Fruit fly (Drosophila melanogaster): ENCODE data around the gene ebd2.
A peak's percentile ranks its signal among the peaks of the same experiment; 100 is the strongest.

The ebd2 gene

DNA sequence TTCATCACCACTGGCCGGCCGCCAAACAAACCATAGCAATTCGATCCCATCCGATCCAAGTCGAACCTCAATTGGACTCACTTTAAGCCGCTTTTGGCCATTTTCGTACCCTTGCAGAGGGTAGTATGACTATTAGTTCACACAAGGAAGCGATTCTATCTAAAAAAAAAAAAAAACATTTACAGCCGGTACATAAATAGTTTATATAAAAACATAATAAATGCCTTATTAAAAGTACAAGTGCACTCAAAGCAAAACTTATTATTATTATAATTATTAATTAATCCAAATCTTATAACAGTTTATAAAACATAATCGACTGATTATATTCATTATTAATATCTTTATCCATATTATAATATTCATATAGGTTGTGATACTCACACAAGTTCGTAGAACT is 7.3 kb upstream of the ebd2 start, which contains the start of gene CG12971:
TSS of gene CG12971 (minus strand) at position 101 of the 400 bp plus-strand sequence.
- no peak for TF ChIP-seq CG8478 (optimal IDR thresholded peaks at IDR 0.05)
- TF ChIP-seq CTCF (optimal IDR thresholded peaks at IDR 0.05): no peak

DNA sequence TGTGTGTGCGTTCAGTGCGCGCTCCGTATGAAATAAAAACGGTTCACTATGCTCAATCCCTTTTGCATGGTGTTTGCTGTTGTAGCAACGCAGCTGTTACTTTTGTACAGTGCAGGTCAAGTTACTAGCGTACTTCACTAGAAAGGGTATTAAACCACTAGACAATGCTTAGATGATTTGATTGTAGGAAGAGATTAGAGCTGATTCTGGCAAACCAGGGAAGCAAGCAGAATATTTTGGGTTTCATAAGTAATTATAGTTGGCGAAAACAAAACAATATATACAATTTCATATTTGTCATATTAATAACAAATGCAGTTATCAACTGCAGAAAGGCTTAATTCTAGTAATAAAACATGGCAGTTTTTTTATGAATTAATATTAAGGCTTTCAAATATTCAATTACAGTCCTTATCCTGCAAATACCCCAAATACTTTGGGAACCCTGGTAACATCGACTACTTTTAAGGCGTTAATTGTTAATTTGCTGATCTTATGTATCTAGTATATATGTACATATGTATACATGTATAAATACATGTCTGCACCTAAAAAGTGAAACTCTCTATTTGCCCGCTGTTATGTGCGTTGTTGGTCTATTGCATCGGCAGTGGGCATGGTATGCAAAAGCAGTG is 1.8 kb downstream of the ebd2 start:
- no peak for TF ChIP-seq CG8478 (optimal IDR thresholded peaks at IDR 0.05)
- no peak for TF ChIP-seq CTCF (optimal IDR thresholded peaks at IDR 0.05)

DNA sequence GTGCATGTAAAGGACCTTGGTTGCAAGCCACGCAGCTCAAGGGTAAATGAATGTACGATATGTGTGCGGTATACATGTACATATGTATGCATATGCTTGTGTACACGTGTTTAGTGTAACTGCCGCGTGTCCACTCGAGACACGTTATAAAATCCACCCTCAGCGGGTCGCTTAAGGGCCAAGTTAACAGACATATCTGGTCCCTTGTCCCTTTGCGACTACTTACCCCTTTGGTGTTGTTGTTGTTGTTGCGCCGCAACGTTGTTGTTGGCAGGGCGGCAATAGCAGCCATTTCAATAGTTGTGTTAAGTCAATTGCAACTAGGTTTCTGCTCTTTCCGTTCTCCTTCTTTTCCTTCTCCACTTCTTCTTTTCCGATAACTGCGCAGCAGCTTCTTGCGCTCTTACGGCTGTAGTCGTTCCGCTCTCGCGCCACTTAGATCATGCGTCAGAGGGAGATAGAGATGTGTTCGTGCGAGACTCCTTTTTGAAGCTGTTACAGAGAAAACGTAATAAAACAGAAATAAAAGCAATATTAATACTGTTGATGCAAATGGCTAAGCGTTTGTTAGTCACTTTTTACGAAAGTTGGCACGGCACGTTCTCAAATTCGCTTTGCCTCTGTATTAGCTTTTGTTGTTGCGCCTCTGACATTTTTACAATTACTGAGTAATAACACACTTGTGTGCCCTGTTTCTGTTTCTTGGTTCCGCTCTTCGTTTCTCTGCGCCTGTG is 2.5 kb downstream of the ebd2 start:
- TF ChIP-seq CTCF (optimal IDR thresholded peaks at IDR 0.05) (no peak), CG8478 (optimal IDR thresholded peaks at IDR 0.05) (no peak)

- TF ChIP-seq CG8478 (optimal IDR thresholded peaks at IDR 0.05): no peak
- TF ChIP-seq CTCF (optimal IDR thresholded peaks at IDR 0.05): no peak
Observed at dm6 chr3L:21343254-21344083, 5.6 kb downstream of the ebd2 start, which contains the start of the genes Tbc1d8-9 and CG32436. Tbc1d8-9 (minus strand) TSS chr3L:21343716. CG32436 (plus strand) TSS chr3L:21344033.

dm6 chr3L:21342592-21342991 is 6.5 kb downstream of the ebd2 start:
- TF ChIP-seq CG8478 (optimal IDR thresholded peaks at IDR 0.05): no peak
- TF ChIP-seq CTCF (optimal IDR thresholded peaks at IDR 0.05): no peak

DNA sequence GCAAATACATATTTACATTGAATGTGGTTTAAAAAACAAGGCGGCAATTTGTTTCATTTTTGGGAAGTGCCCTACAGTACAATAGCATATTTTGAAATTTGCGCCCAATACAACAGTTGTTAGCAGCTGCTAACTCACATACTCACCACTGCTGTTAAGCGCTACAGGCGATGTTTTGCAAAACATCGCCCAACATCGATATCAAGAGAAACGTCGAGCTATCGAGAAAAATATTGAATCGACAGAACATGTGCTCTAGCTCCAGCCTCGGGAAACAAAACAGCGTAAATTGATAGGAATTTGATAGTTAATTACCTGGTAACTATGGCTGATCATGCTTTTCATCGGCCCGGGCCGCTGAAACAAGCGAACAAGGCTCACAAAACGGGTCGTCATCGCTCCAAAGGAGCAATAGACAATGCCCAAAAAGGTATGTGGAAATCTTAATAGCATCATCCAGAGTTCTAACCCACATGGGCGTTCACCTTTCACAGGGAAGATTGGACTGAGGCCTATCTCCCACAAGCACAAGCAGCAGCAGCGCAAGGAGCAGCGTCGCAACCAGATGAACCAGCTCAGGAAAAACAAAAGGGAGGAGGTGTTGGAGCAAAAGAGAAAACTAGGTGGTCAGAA is 14.0 kb downstream of the ebd2 start, which contains the start of gene Tsr1:
TSS of gene Tsr1 (plus strand) at position 217 of the 633 bp plus-strand sequence.
- TF ChIP-seq CTCF (optimal IDR thresholded peaks at IDR 0.05): peak in 1 of 2 experiments; percentile 33
- no peak for TF ChIP-seq CG8478 (optimal IDR thresholded peaks at IDR 0.05)

- TF ChIP-seq CG8478 (optimal IDR thresholded peaks at IDR 0.05) (no peak), CTCF (optimal IDR thresholded peaks at IDR 0.05) (no peak)
Observed at dm6 chr3L:21324724-21325123, 24.4 kb downstream of the ebd2 start.

dm6 chr3L:21321807-21322503 is 27.1 kb downstream of the ebd2 start:
- TF ChIP-seq CG8478 (optimal IDR thresholded peaks at IDR 0.05): no peak
- TF ChIP-seq CTCF (optimal IDR thresholded peaks at IDR 0.05): no peak

DNA sequence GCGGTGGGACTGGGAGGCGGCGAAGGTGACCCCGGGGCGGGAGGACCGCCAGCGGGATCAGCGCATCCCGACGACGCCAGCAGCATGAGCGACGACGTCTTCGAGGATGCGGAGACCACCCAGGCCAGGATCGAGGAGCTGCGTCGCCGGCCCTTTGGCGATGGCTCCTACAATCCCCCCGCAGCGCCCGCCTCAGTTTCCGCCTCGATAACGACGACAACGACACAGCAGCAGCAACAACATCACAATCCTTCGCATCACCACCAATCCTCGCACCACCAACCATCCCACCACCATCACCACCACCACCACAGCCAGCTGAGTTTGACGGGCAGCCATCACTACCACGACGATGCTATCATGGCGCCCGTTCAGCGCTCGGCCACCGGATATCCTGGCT is 29.1 kb downstream of the ebd2 start:
- no peak for TF ChIP-seq CTCF (optimal IDR thresholded peaks at IDR 0.05)
- TF ChIP-seq CG8478 (optimal IDR thresholded peaks at IDR 0.05): no peak

DNA sequence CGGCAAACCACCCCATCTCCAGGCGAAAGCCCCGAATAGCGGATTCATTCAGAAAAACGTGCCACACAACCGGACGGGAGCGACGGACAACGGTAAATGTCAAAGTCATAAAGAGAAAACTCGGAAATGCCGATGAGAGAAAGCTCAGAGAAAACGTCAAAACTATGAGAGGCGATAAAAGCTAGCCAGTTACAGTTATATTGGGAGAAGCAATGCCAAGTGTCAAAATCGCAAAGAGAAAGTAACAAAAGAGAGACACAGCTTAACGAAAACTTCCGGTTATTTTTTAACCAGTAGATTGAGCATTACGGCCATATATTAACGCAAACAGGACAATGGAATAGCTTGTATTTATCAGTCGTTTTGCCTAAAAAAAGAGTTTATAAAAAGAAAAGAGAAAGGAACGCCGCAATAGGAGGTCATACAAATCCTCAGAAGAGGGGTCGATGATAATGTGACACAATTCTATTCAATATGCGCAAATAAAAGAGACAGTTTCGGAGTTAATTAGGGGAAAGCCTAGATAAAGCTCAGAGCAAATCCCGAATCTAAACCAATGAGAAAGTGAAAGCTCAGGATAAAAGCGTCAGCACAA is 29.7 kb downstream of the ebd2 start:
- TF ChIP-seq CG8478 (optimal IDR thresholded peaks at IDR 0.05) (no peak), CTCF (optimal IDR thresholded peaks at IDR 0.05) (no peak)

dm6 chr3L:21318474-21318873 is 30.6 kb downstream of the ebd2 start, which contains the start of gene Rab26:
Rab26 (plus strand) TSS chr3L:21318774.
- TF ChIP-seq CTCF (optimal IDR thresholded peaks at IDR 0.05) (no peak), CG8478 (optimal IDR thresholded peaks at IDR 0.05) (no peak)

- peak; percentile 60 to 75 for TF ChIP-seq CTCF (optimal IDR thresholded peaks at IDR 0.05)
- no peak for TF ChIP-seq CG8478 (optimal IDR thresholded peaks at IDR 0.05)
Observed at dm6 chr3L:21317416-21318259, 31.4 kb downstream of the ebd2 start, which contains the start of gene Pc. Pc (minus strand) TSS chr3L:21318020.

dm6 chr3L:21304400-21304799 is 44.7 kb downstream of the ebd2 start, which contains the start of the genes CG11309 and CG7632:
CG11309 (minus strand) TSS chr3L:21304658.
CG7632 (plus strand) TSS chr3L:21304697.
- TF ChIP-seq CG8478 (optimal IDR thresholded peaks at IDR 0.05): no peak
- TF ChIP-seq CTCF (optimal IDR thresholded peaks at IDR 0.05): no peak
